Worm (Caenorhabditis elegans) whole organism, late embryonic: ENCODE data around the gene B0034.5.

Experiments used
- C38D4.7 ChIP-seq: fragments of 200-800 bp; sonication (Bioruptor generic); optimal IDR thresholded peaks from 2 replicates; lab custom pipeline; 2018; ENCODE audit warnings: mild to moderate bottlenecking, missing genetic modification characterization, moderate library complexity, missing compliant biosample characterization
- nhr-232 ChIP-seq: sonication (generic microtip); optimal IDR thresholded peaks from 2 replicates; lab custom pipeline; 2016; ENCODE audit warnings: missing genetic modification characterization, missing compliant biosample characterization
- ref-2 ChIP-seq: sonication (generic microtip); optimal IDR thresholded peaks from 2 replicates; lab custom pipeline; 2016; ENCODE audit warnings: missing genetic modification characterization, missing compliant biosample characterization

DNA sequence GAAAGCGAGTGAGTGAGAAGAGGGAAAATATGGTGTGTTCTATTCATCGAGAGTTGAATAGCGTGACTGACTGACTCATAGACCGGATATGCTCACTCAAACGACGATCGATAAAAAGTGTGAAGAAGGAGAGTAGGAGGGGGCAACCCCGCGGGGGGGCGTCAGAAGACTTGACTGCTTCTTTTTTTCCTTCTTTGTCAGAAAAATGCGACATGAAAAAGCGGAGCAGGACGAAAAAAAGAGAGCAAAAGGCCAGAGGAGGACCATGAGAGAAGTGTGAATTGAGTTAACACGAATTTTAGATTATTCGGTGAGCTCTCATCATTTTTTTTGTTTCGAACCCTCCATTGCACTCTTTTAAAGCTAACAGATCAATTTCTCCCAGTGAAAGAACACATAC lies 12.4 kb downstream of the B0034.5 start:
- TF ChIP-seq ref-2 (tag; lab: Kevin White, UChicago): no peak
- no peak for TF ChIP-seq nhr-232 (tag; lab: Kevin White, UChicago)
- no peak for TF ChIP-seq C38D4.7 (GFP tag; lab: Kevin White, UChicago)
